Fruit fly (Drosophila melanogaster) whole organism, embryonic: ENCODE results near the gene CG12112.

Source experiments
- B-H1 ChIP-seq: fragments of 200-800 bp; sonication (Bioruptor generic); IDR thresholded peaks from 3 replicates; pipeline ENCODE4 v1.3.6; 2022; ENCODE audit warnings: missing biosample characterization, missing genetic modification characterization
- CG4282 ChIP-seq: fragments of 200-800 bp; sonication (Bioruptor generic); optimal IDR thresholded peaks from 2 replicates; lab custom pipeline; 2016; ENCODE audit warnings: missing biosample characterization, missing genetic modification characterization
- Gug ChIP-seq: fragments of 200-800 bp; sonication (Bioruptor generic); IDR thresholded peaks from 4 replicates; pipeline ENCODE4 v1.3.6; 2022; ENCODE audit warnings: missing biosample characterization, missing genetic modification characterization
- Sox102F ChIP-seq: fragments of 200-800 bp; sonication (Bioruptor generic); optimal IDR thresholded peaks from 2 replicates; lab custom pipeline; 2018; ENCODE audit warnings: missing biosample characterization, mild to moderate bottlenecking, missing genetic modification characterization, moderate library complexity
- fd64A ChIP-seq: fragments of 200-800 bp; sonication (Bioruptor generic); optimal IDR thresholded peaks from 3 replicates; lab custom pipeline; 2018; ENCODE audit warnings: missing biosample characterization, mild to moderate bottlenecking, missing genetic modification characterization
- jing ChIP-seq: fragments of 200-800 bp; sonication (Bioruptor generic); optimal IDR thresholded peaks from 2 replicates; lab custom pipeline; 2018; ENCODE audit warnings: missing biosample characterization, mild to moderate bottlenecking, missing genetic modification characterization
- pros ChIP-seq: fragments of 200-800 bp; sonication (Bioruptor generic); optimal IDR thresholded peaks from 3 replicates; lab custom pipeline; 2019; ENCODE audit warnings: missing biosample characterization, mild to moderate bottlenecking, missing genetic modification characterization, moderate library complexity
- salm ChIP-seq: fragments of 200-800 bp; sonication (Bioruptor generic); optimal IDR thresholded peaks from 2 replicates; lab custom pipeline; 2018; ENCODE audit warnings: missing biosample characterization, mild to moderate bottlenecking, missing genetic modification characterization
- sens-2 ChIP-seq: fragments of 200-800 bp; sonication (Bioruptor generic); IDR thresholded peaks from 2 replicates; pipeline ENCODE4 v1.3.6; 2022; ENCODE audit warnings: missing biosample characterization, missing genetic modification characterization
- sob ChIP-seq: fragments of 200-800 bp; sonication (Bioruptor generic); IDR thresholded peaks from 2 replicates; pipeline ENCODE4 v1.3.6; 2022; ENCODE audit warnings: missing biosample characterization, missing genetic modification characterization
- ssp ChIP-seq: fragments of 200-800 bp; sonication (Bioruptor generic); IDR thresholded peaks from 2 replicates; pipeline ENCODE4 v1.3.6; 2022; ENCODE audit warnings: missing biosample characterization, missing genetic modification characterization
- usp ChIP-seq: fragments of >200 bp; optimal IDR thresholded peaks from 2 replicates; lab custom pipeline; 2017; ENCODE audit warnings: missing biosample characterization, missing genetic modification characterization

dm6 chrX:8574672-8575350 lies 14.8 kb upstream of the CG12112 start:
- TF ChIP-seq CG4282 (GFP tag; lab: Kevin White, UChicago) (no peak), jing (no peak), Gug (GFP tag; lab: Robert Waterston, UW) (no peak), sob (no peak), B-H1 (GFP tag; lab: Robert Waterston, UW) (no peak), pros (GFP tag; lab: Kevin White, UChicago) (peak; percentile 9), ssp (GFP tag; lab: Robert Waterston, UW) (no peak), salm (no peak), Sox102F (peak; percentile 30), usp (GFP tag; lab: Kevin White, UChicago) (no peak), sens-2 (GFP tag; lab: Robert Waterston, UW) (no peak), fd64A (GFP tag; lab: Kevin White, UChicago) (no peak)
